Fruit fly (Drosophila melanogaster) whole organism, embryonic: ENCODE measurements around the gene CIA30.

Experiments used
- B-H2 ChIP-seq: fragments of 200-800 bp; sonication (Bioruptor generic); optimal IDR thresholded peaks from 2 replicates; lab custom pipeline; 2018; ENCODE audit warnings: missing biosample characterization, mild to moderate bottlenecking, missing genetic modification characterization
- CG11504 ChIP-seq: fragments of 200-800 bp; sonication (Bioruptor generic); optimal IDR thresholded peaks from 3 replicates; lab custom pipeline; 2019; ENCODE audit warnings: missing biosample characterization, mild to moderate bottlenecking, missing genetic modification characterization, moderate library complexity
- CG13624 ChIP-seq: fragments of 200-800 bp; sonication (Bioruptor generic); optimal IDR thresholded peaks from 2 replicates; lab custom pipeline; 2016; ENCODE audit warnings: missing biosample characterization, missing genetic modification characterization
- CG1602 ChIP-seq: fragments of 200-800 bp; sonication (Bioruptor generic); optimal IDR thresholded peaks from 3 replicates; lab custom pipeline; 2016; ENCODE audit warnings: missing biosample characterization, missing genetic modification characterization
- CG17359 ChIP-seq: fragments of 200-800 bp; sonication (Bioruptor generic); optimal IDR thresholded peaks from 3 replicates; lab custom pipeline; 2018; ENCODE audit warnings: missing biosample characterization, mild to moderate bottlenecking, missing genetic modification characterization, moderate library complexity
- CG17829 ChIP-seq: fragments of 200-800 bp; optimal IDR thresholded peaks from 2 replicates; lab custom pipeline; 2019; ENCODE audit warnings: missing biosample characterization, mild to moderate bottlenecking, missing genetic modification characterization, moderate library complexity
- CG18599 ChIP-seq: fragments of 200-800 bp; sonication (Bioruptor generic); optimal IDR thresholded peaks from 3 replicates; lab custom pipeline; 2017; ENCODE audit warnings: missing biosample characterization, missing genetic modification characterization, mild to moderate bottlenecking, moderate library complexity, missing genetic modification reagents
- CG2116 ChIP-seq: fragments of 200-800 bp; sonication (Bioruptor generic); optimal IDR thresholded peaks from 3 replicates; lab custom pipeline; 2018; ENCODE audit warnings: missing biosample characterization, mild to moderate bottlenecking, missing genetic modification characterization
- CG30020 ChIP-seq: fragments of 200-800 bp; optimal IDR thresholded peaks from 2 replicates; lab custom pipeline; 2019; ENCODE audit warnings: missing biosample characterization, mild to moderate bottlenecking, missing genetic modification characterization, moderate library complexity
- CG31224 ChIP-seq: fragments of 200-800 bp; sonication (Bioruptor generic); IDR thresholded peaks from 2 replicates; pipeline ENCODE4 v1.3.6; 2022; ENCODE audit warnings: missing biosample characterization, missing genetic modification characterization
- CG31441 ChIP-seq: fragments of 200-800 bp; sonication (Bioruptor generic); IDR thresholded peaks from 2 replicates; pipeline ENCODE4 v1.3.6; 2022; ENCODE audit warnings: missing biosample characterization, missing genetic modification characterization
- CG34224 ChIP-seq: fragments of 200-800 bp; sonication (Bioruptor generic); IDR thresholded peaks from 3 replicates; pipeline ENCODE4 v1.3.6; 2022; ENCODE audit warnings: missing biosample characterization, missing genetic modification characterization; ENCODE audit not compliant: partially characterized antibody
- CG42726 ChIP-seq: fragments of 200-800 bp; sonication (Bioruptor generic); IDR thresholded peaks from 2 replicates; pipeline ENCODE4 v1.3.6; 2022; ENCODE audit warnings: missing biosample characterization, missing genetic modification characterization; ENCODE audit not compliant: partially characterized antibody
- CG6683 ChIP-seq: fragments of 200-800 bp; sonication (Bioruptor generic); optimal IDR thresholded peaks from 2 replicates; lab custom pipeline; 2017; ENCODE audit warnings: missing biosample characterization, mild to moderate bottlenecking, missing genetic modification characterization, missing genetic modification reagents
- CG6765 ChIP-seq: fragments of 200-800 bp; sonication (Bioruptor generic); optimal IDR thresholded peaks from 3 replicates; lab custom pipeline; 2017; ENCODE audit warnings: missing biosample characterization, mild to moderate bottlenecking, missing genetic modification characterization
- CG7745 ChIP-seq: fragments of 200-800 bp; sonication (Bioruptor generic); optimal IDR thresholded peaks from 2 replicates; lab custom pipeline; 2018; ENCODE audit warnings: missing biosample characterization, mild to moderate bottlenecking, missing genetic modification characterization, moderate library complexity
- CG7987 ChIP-seq: fragments of 200-800 bp; sonication (Bioruptor generic); optimal IDR thresholded peaks from 2 replicates; lab custom pipeline; 2018; ENCODE audit warnings: missing biosample characterization, mild to moderate bottlenecking, missing genetic modification characterization, moderate library complexity
- CG8944 ChIP-seq: fragments of 200-800 bp; sonication (Bioruptor generic); optimal IDR thresholded peaks from 3 replicates; lab custom pipeline; 2016; ENCODE audit warnings: missing biosample characterization, missing genetic modification characterization
- D ChIP-seq, 2 experiments: fragments of 200-800 bp in 1 of 2; fragments of >200 bp in 1 of 2; sonication (Bioruptor generic) in 1 of 2; optimal IDR thresholded peaks; 2 replicates in 1 of 2; 3 replicates in 1 of 2; lab custom pipeline; 2017; ENCODE audit warnings: mild to moderate bottlenecking in 1 of 2, missing biosample characterization in 1 of 2, missing genetic modification characterization in 1 of 2, missing genetic modification reagents in 1 of 2
- E2f2 ChIP-seq: fragments of 200-800 bp; sonication (Bioruptor generic); IDR thresholded peaks from 2 replicates; pipeline ENCODE4 v1.3.6; 2022; ENCODE audit warnings: missing biosample characterization, missing genetic modification characterization
- Nf-YC ChIP-seq: fragments of 200-800 bp; optimal IDR thresholded peaks from 3 replicates; lab custom pipeline; 2019; ENCODE audit warnings: missing biosample characterization, mild to moderate bottlenecking, missing genetic modification characterization, moderate library complexity
- Opbp ChIP-seq: fragments of 200-800 bp; sonication (Bioruptor generic); IDR thresholded peaks from 3 replicates; pipeline ENCODE4 v1.3.6; 2022; ENCODE audit warnings: missing biosample characterization, missing genetic modification characterization; ENCODE audit not compliant: partially characterized antibody
- Vsx1 ChIP-seq: fragments of 200-800 bp; sonication (Bioruptor generic); optimal IDR thresholded peaks from 2 replicates; lab custom pipeline; 2017; ENCODE audit warnings: missing biosample characterization, mild to moderate bottlenecking, missing genetic modification characterization, missing genetic modification reagents
- ash1 ChIP-seq: fragments of 200-800 bp; sonication (Bioruptor generic); optimal IDR thresholded peaks from 2 replicates; lab custom pipeline; 2018; ENCODE audit warnings: missing biosample characterization, mild to moderate bottlenecking, missing genetic modification characterization
- bbx ChIP-seq: fragments of 200-800 bp; sonication (Bioruptor generic); IDR thresholded peaks from 2 replicates; pipeline ENCODE4 v1.3.6; 2022; ENCODE audit warnings: missing biosample characterization, missing genetic modification characterization; ENCODE audit not compliant: partially characterized antibody
- bcd ChIP-seq: fragments of 200-800 bp; sonication (Bioruptor generic); optimal IDR thresholded peaks from 2 replicates; lab custom pipeline; 2017; ENCODE audit warnings: missing biosample characterization, mild to moderate bottlenecking, missing genetic modification characterization
- cato ChIP-seq: fragments of 200-800 bp; sonication (Bioruptor generic); optimal IDR thresholded peaks from 2 replicates; lab custom pipeline; 2016; ENCODE audit warnings: missing biosample characterization, missing genetic modification characterization, borderline replicate concordance
- cg ChIP-seq: fragments of 200-800 bp; sonication (Bioruptor generic); optimal IDR thresholded peaks from 3 replicates; lab custom pipeline; 2019; ENCODE audit warnings: missing biosample characterization, mild to moderate bottlenecking, missing genetic modification characterization, moderate library complexity
- chinmo ChIP-seq: fragments of 200-800 bp; sonication (Bioruptor generic); IDR thresholded peaks from 4 replicates; pipeline ENCODE4 v1.3.6; 2022; ENCODE audit warnings: missing biosample characterization, missing genetic modification characterization; ENCODE audit not compliant: partially characterized antibody
- cwo ChIP-seq: fragments of 200-800 bp; sonication (Bioruptor generic); optimal IDR thresholded peaks from 3 replicates; lab custom pipeline; 2017; ENCODE audit warnings: missing biosample characterization, missing genetic modification characterization, mild to moderate bottlenecking, moderate library complexity, missing genetic modification reagents
- da ChIP-seq: fragments of 200-800 bp; sonication (Bioruptor generic); optimal IDR thresholded peaks from 2 replicates; lab custom pipeline; 2016; ENCODE audit warnings: missing biosample characterization, missing genetic modification characterization
- danr ChIP-seq: fragments of 200-800 bp; sonication (Bioruptor generic); IDR thresholded peaks from 2 replicates; pipeline ENCODE4 v1.3.6; 2022; ENCODE audit warnings: missing biosample characterization, missing genetic modification characterization
- disco-r ChIP-seq: fragments of 200-800 bp; sonication (Bioruptor generic); optimal IDR thresholded peaks from 2 replicates; lab custom pipeline; 2016; ENCODE audit warnings: missing biosample characterization, missing genetic modification characterization
- eve ChIP-seq, 2 experiments: fragments of >200 bp; optimal IDR thresholded peaks; 2 replicates each; lab custom pipeline; 2017; ENCODE audit warnings: missing biosample characterization in 2 of 2, missing genetic modification characterization in 2 of 2
- gcm ChIP-seq: fragments of 200-800 bp; sonication (Bioruptor generic); optimal IDR thresholded peaks from 2 replicates; lab custom pipeline; 2019; ENCODE audit warnings: missing biosample characterization, mild to moderate bottlenecking, missing genetic modification characterization, moderate library complexity
- inv ChIP-seq: fragments of 200-800 bp; sonication (Bioruptor generic); IDR thresholded peaks from 2 replicates; pipeline ENCODE4 v1.3.6; 2022; ENCODE audit warnings: missing biosample characterization, missing genetic modification characterization; ENCODE audit not compliant: partially characterized antibody
- jing ChIP-seq: fragments of 200-800 bp; sonication (Bioruptor generic); optimal IDR thresholded peaks from 2 replicates; lab custom pipeline; 2018; ENCODE audit warnings: missing biosample characterization, mild to moderate bottlenecking, missing genetic modification characterization
- kay ChIP-seq: fragments of 200-800 bp; sonication (Bioruptor generic); optimal IDR thresholded peaks from 2 replicates; lab custom pipeline; 2016; ENCODE audit warnings: missing biosample characterization, missing genetic modification characterization
- kni ChIP-seq: fragments of 200-800 bp; sonication (Bioruptor generic); optimal IDR thresholded peaks from 3 replicates; lab custom pipeline; 2017; ENCODE audit warnings: mild to moderate bottlenecking, missing biosample characterization, missing genetic modification reagents, missing genetic modification characterization
- nau ChIP-seq: fragments of 200-800 bp; sonication (Bioruptor generic); optimal IDR thresholded peaks from 3 replicates; lab custom pipeline; 2017; ENCODE audit warnings: missing biosample characterization, mild to moderate bottlenecking, missing genetic modification characterization, missing genetic modification reagents
- nmo ChIP-seq: fragments of 200-800 bp; sonication (Bioruptor generic); optimal IDR thresholded peaks from 2 replicates; lab custom pipeline; 2018; ENCODE audit warnings: missing biosample characterization, mild to moderate bottlenecking, missing genetic modification characterization, moderate library complexity
- pan ChIP-seq, 4 experiments: fragments of >200 bp in 3 of 4; fragments of 200-800 bp in 1 of 4; sonication (Bioruptor generic) in 1 of 4; optimal IDR thresholded peaks in 3 of 4; IDR thresholded peaks in 1 of 4; 2 replicates each; pipeline versions ENCODE4 v1.3.6 to Lab custom; 2017 to 2022; ENCODE audit warnings: missing biosample characterization in 2 of 4, missing genetic modification characterization in 2 of 4, mixed read lengths in 1 of 4
- pzg ChIP-seq: fragments of 200-800 bp; sonication (Bioruptor generic); optimal IDR thresholded peaks from 3 replicates; lab custom pipeline; 2018; ENCODE audit warnings: missing biosample characterization, mild to moderate bottlenecking, missing genetic modification characterization, moderate library complexity
- run ChIP-seq: fragments of 200-800 bp; sonication (Bioruptor generic); optimal IDR thresholded peaks from 3 replicates; lab custom pipeline; 2018; ENCODE audit warnings: missing biosample characterization, mild to moderate bottlenecking, missing genetic modification characterization
- sens ChIP-seq: fragments of 200-800 bp; sonication (Bioruptor generic); peaks from one replicate; lab custom pipeline; 2016; ENCODE audit warnings: missing biosample characterization, missing genetic modification characterization
- sisA ChIP-seq: fragments of 200-800 bp; sonication (Bioruptor generic); IDR thresholded peaks from 2 replicates; pipeline ENCODE4 v1.3.6; 2022; ENCODE audit warnings: missing biosample characterization, missing genetic modification characterization
- stc ChIP-seq: fragments of 200-800 bp; sonication (Bioruptor generic); IDR thresholded peaks from 2 replicates; pipeline ENCODE4 v1.3.6; 2022; ENCODE audit warnings: missing biosample characterization, missing genetic modification characterization
- vvl ChIP-seq: fragments of 200-800 bp; sonication (Bioruptor generic); IDR thresholded peaks from 2 replicates; pipeline ENCODE4 v1.3.6; 2022; ENCODE audit warnings: missing biosample characterization, missing genetic modification characterization

Gene CIA30

dm6 chr3R:29782367-29782766, 45.6 kb downstream of the CIA30 start (continued):
- no peak for TF ChIP-seq CG8944 (GFP tag; lab: Kevin White, UChicago)
- TF ChIP-seq ash1 (GFP tag; lab: Kevin White, UChicago), result peak; percentile 59
- 0 out of 2 replicates have a peak, but pooled peaks have one; percentile 30 for TF ChIP-seq vvl (GFP tag; lab: Robert Waterston, UW)
- TF ChIP-seq kni (GFP tag; lab: Kevin White, UChicago), result no peak
- no peak for TF ChIP-seq bcd (GFP tag; lab: Kevin White, UChicago)
- no peak for TF ChIP-seq eve (GFP tag; optimal IDR thresholded peaks at IDR 0.05; lab: Kevin White, UChicago)
- no peak for TF ChIP-seq pzg (GFP tag; lab: Kevin White, UChicago)
- no peak for TF ChIP-seq da (GFP tag; lab: Kevin White, UChicago)
- TF ChIP-seq B-H2 (GFP tag; lab: Kevin White, UChicago), result no peak
- peak; percentile 46 for TF ChIP-seq CG18599 (GFP tag; lab: Kevin White, UChicago)
- no peak for TF ChIP-seq CG1602 (GFP tag; lab: Kevin White, UChicago)
- no peak for TF ChIP-seq sisA (GFP tag; lab: Robert Waterston, UW)
- TF ChIP-seq CG30020, result no peak
- no peak; the same call in 1 of the 2 replicates for TF ChIP-seq stc (GFP tag; lab: Robert Waterston, UW)
- no peak for TF ChIP-seq jing
- no peak for TF ChIP-seq disco-r (GFP tag; lab: Kevin White, UChicago)
- peak; percentile 44 for TF ChIP-seq CG6765 (GFP tag; lab: Kevin White, UChicago)
- peak; percentile 16 for TF ChIP-seq run
- no peak for TF ChIP-seq CG7745 (tag; lab: Kevin White, UChicago)
- TF ChIP-seq chinmo (GFP tag; lab: Robert Waterston, UW), result peak; percentile 96; the same call in 3 of the 4 replicates
- no peak for TF ChIP-seq CG2116 (GFP tag; lab: Kevin White, UChicago)
- no peak for TF ChIP-seq Vsx1
- TF ChIP-seq CG13624, result peak; percentile 76
- TF ChIP-seq cwo (GFP tag; lab: Kevin White, UChicago), result peak; percentile 34
- TF ChIP-seq CG11504 (tag; lab: Kevin White, UChicago), result peak; percentile 25
- no peak for TF ChIP-seq danr (GFP tag; lab: Robert Waterston, UW)
- peak; percentile 42 for TF ChIP-seq Nf-YC (tag; lab: Kevin White, UChicago)
- peak; percentile 64 for TF ChIP-seq CG7987 (GFP tag; lab: Kevin White, UChicago)
- peak; percentile 64 for TF ChIP-seq CG34224 (GFP tag; lab: Robert Waterston, UW)
- TF ChIP-seq CG6683 (GFP tag; lab: Kevin White, UChicago), result peak; percentile 33
- peak; percentile 99 for TF ChIP-seq kay
- TF ChIP-seq inv (GFP tag; lab: Robert Waterston, UW), result peak; percentile 28; the same call in 1 of the 2 replicates
- TF ChIP-seq D (optimal IDR thresholded peaks at IDR 0.05; lab: Kevin White, UChicago), result no peak
- no peak for TF ChIP-seq D (GFP tag; optimal IDR thresholded peaks at IDR 0.05; lab: Kevin White, UChicago)
- TF ChIP-seq gcm (GFP tag; lab: Kevin White, UChicago), result peak; percentile 10
- peak; percentile 8 for TF ChIP-seq CG17359 (tag; lab: Kevin White, UChicago)
- TF ChIP-seq Opbp, result peak; percentile 29; the same call in 2 of the 3 replicates
- no peak for TF ChIP-seq CG31441
- TF ChIP-seq pan (optimal IDR thresholded peaks at IDR 0.05; lab: Kevin White, UChicago), result no peak
- peak in 1 of 2 experiments; percentile 26 for TF ChIP-seq pan (GFP tag; optimal IDR thresholded peaks at IDR 0.05 in 1 of 2, IDR thresholded peaks at IDR 0.05 in 1 of 2)
- no peak for TF ChIP-seq nau (GFP tag; lab: Kevin White, UChicago)
- peak; percentile 42 for TF ChIP-seq cg (GFP tag; lab: Kevin White, UChicago)
- TF ChIP-seq CG42726 (GFP tag; lab: Robert Waterston, UW), result peak; percentile 81; the same call in 1 of the 2 replicates
- no peak; the same call in 1 of the 2 replicates for TF ChIP-seq CG31224 (GFP tag; lab: Robert Waterston, UW)
- peak; percentile 67 for TF ChIP-seq bbx (GFP tag; lab: Robert Waterston, UW)
- TF ChIP-seq CG17829 (tag; lab: Kevin White, UChicago), result no peak
- TF ChIP-seq sens (GFP tag; lab: Kevin White, UChicago), result peak; percentile 42
- TF ChIP-seq E2f2 (GFP tag; lab: Robert Waterston, UW), result no peak
- no peak for TF ChIP-seq nmo (GFP tag; lab: Kevin White, UChicago)
- TF ChIP-seq cato (GFP tag; lab: Kevin White, UChicago), result no peak
